Worm (Caenorhabditis elegans): Measurements from ENCODE around the gene R04E5.8.

Gene R04E5.8

DNA sequence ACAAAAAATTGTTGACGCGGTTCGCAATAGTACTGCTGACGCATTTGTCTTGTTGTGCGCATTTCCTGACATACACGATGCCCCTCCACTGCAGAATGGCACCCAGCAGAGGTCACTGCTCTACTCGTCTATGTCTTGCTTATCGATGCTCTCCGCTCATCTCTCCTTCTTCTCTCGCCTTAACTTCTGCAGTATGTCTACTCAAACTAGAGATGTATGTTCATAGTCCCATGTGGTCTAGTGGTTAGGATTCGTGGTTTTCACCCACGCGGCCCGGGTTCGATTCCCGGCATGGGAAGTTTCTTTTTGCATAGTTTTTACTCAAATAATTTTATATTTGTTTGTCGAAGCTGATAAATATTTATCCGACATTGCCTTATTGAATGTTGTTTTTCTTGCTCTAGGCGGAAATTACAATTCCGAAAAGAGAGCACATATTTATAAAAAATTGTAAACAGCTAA lies 30.0 kb upstream of the R04E5.8 start, which contains the start of gene C28G1.2 (continued):
- TF ChIP-seq pax-3 (tag; optimal IDR thresholded peaks at IDR 0.05) (peak; percentile 78), vab-15 (tag; optimal IDR thresholded peaks at IDR 0.05) (peak; percentile 7), dpl-1 (GFP tag; optimal IDR thresholded peaks at IDR 0.05) (peak; percentile 63 to 74 (median 73)), nhr-11 (tag; optimal IDR thresholded peaks at IDR 0.05) (peak; percentile 60), irx-1 (tag; optimal IDR thresholded peaks at IDR 0.05) (peak; percentile 93), F16B12.6 (tag; optimal IDR thresholded peaks at IDR 0.05) (peak; percentile 47), fkh-10 (GFP tag; optimal IDR thresholded peaks at IDR 0.05) (peak; percentile 92), nhr-85 (tag) (peak; percentile 96), pqm-1 (tag; optimal IDR thresholded peaks at IDR 0.05) (no peak), mef-2 (tag; optimal IDR thresholded peaks at IDR 0.05) (peak; percentile 18), ces-1 (GFP tag; optimal IDR thresholded peaks at IDR 0.05) (no peak), nhr-20 (tag; optimal IDR thresholded peaks at IDR 0.05) (peak; percentile 95), dsc-1 (tag; optimal IDR thresholded peaks at IDR 0.05) (peak; percentile 96), C16A3.4 (tag; optimal IDR thresholded peaks at IDR 0.05) (peak; percentile 89), tbx-2 (tag; optimal IDR thresholded peaks at IDR 0.05) (peak; percentile 93), fos-1 (tag; optimal IDR thresholded peaks at IDR 0.05) (peak; percentile 76), jun-1 (tag; optimal IDR thresholded peaks at IDR 0.05) (peak; percentile 80), unc-30 (tag; optimal IDR thresholded peaks at IDR 0.05) (no peak), efl-1 (optimal IDR thresholded peaks at IDR 0.05) (peak; percentile 74 to 78), efl-1 (GFP tag; optimal IDR thresholded peaks at IDR 0.05 in 1 of 2) (peak; percentile 49 to 96), unc-62 (GFP tag; optimal IDR thresholded peaks at IDR 0.05) (no peak), elt-3 (tag; optimal IDR thresholded peaks at IDR 0.05) (peak in 2 of 6 experiments; percentile 34 to 81), rnt-1 (tag; optimal IDR thresholded peaks at IDR 0.05) (peak; percentile 90), C04F5.9 (tag; optimal IDR thresholded peaks at IDR 0.05) (peak; percentile 69), ztf-11 (tag; optimal IDR thresholded peaks at IDR 0.05) (peak in 1 of 2 experiments; percentile 76), unc-98 (GFP tag; IDR thresholded peaks at IDR 0.05) (peak; percentile 65; the same call in 1 of the 2 replicates), ztf-4 (tag; optimal IDR thresholded peaks at IDR 0.05) (peak; percentile 87), unc-130 (tag; optimal IDR thresholded peaks at IDR 0.05) (peak; percentile 58), nhr-47 (tag; optimal IDR thresholded peaks at IDR 0.05) (peak; percentile 96), ceh-82 (tag; optimal IDR thresholded peaks at IDR 0.05) (peak; percentile 76 to 90 (median 82)), sup-37 (GFP tag; optimal IDR thresholded peaks at IDR 0.05) (peak; percentile 82), zip-4 (GFP tag; optimal IDR thresholded peaks at IDR 0.05) (peak; percentile 78)

DNA sequence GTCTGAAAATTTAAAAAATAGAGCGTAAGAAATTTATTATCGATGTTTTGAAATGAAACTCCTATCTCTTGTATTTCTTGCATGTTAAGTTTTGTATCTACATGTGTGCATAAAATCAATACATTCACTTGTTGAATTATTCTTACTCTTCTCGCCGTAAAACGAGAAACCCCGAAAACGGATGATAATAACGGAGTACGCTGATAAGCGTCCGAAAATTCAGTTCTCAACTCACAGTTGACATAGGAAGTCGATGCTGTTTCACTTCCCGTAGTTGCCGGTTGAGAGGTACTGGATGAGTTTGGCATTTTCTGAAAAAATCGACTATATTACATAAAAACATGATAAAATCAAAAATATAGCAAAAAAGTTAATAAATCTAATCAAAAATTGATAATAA lies 29.5 kb upstream of the R04E5.8 start, which contains the start of gene sec-15:
Gene sec-15 (minus strand): TSS at position 311 of the 400 bp plus-strand sequence.
- no peak for TF ChIP-seq nhr-76 (tag; optimal IDR thresholded peaks at IDR 0.05)
- TF ChIP-seq ceh-63 (GFP tag; optimal IDR thresholded peaks at IDR 0.05), result no peak
- no peak for TF ChIP-seq lin-35 (GFP tag; optimal IDR thresholded peaks at IDR 0.05)
- TF ChIP-seq nhr-20 (tag; optimal IDR thresholded peaks at IDR 0.05), result no peak
- TF ChIP-seq sup-37 (GFP tag; optimal IDR thresholded peaks at IDR 0.05), result no peak
- TF ChIP-seq dsc-1 (tag; optimal IDR thresholded peaks at IDR 0.05), result no peak
- TF ChIP-seq skn-1 (tag; optimal IDR thresholded peaks at IDR 0.05), result no peak
- no peak for TF ChIP-seq C16A3.4 (tag; optimal IDR thresholded peaks at IDR 0.05)
- no peak for TF ChIP-seq mdl-1 (tag; optimal IDR thresholded peaks at IDR 0.05)
- TF ChIP-seq nhr-77 (tag; optimal IDR thresholded peaks at IDR 0.05), result no peak
- no peak for TF ChIP-seq lin-39 (tag; optimal IDR thresholded peaks at IDR 0.05)
- no peak for TF ChIP-seq sptf-1 (tag; optimal IDR thresholded peaks at IDR 0.05)
- no peak for TF ChIP-seq C34B4.2 (tag; optimal IDR thresholded peaks at IDR 0.05)

DNA sequence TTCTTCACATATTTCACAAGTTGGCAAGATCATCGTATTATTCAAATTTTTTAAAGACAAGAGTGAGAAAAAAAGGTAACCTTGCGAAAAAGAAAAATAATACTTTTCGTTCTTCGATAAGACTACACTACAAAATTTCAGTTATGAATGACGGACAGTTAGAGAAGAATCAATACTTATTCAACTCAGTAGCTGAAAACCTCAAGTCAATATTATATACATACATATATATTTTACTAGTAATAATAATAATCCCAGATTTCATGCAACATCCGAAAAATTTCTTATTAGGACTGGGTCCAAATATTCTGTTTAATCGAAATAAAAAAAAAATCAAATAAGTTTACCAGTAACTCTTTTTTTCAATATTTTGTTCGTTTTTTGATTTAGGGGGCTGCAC lies 25.2 kb upstream of the R04E5.8 start, which contains the start of gene C28G1.6:
Gene C28G1.6 (minus strand): TSS at position 101 of the 400 bp plus-strand sequence.
- TF ChIP-seq C04F5.9 (tag; optimal IDR thresholded peaks at IDR 0.05) (no peak), elt-2 (tag; optimal IDR thresholded peaks at IDR 0.05) (peak; percentile 14)
